Worm (Caenorhabditis elegans) whole organism, young adult: ENCODE data around the gene srw-71.

Experiments used
- F57C9.4 ChIP-seq: sonication (generic microtip); optimal IDR thresholded peaks from 2 replicates; lab custom pipeline; 2017; ENCODE audit warnings: mild to moderate bottlenecking, missing genetic modification characterization, missing compliant biosample characterization
- snpc-4 ChIP-seq, 5 experiments: fragments of 150-350 bp in 1 of 5; sonication (generic microtip) in 4 of 5; optimal IDR thresholded peaks; 2 replicates each; lab custom pipeline; 2014 to 2018; ENCODE audit warnings: missing genetic modification characterization in 5 of 5, missing biosample characterization in 3 of 5, antibody characterized with exemption in 2 of 5, mild to moderate bottlenecking in 2 of 5, missing compliant biosample characterization in 2 of 5, missing genotype in 2 of 5, moderate library complexity in 2 of 5, missing genetic modification reagents in 1 of 5

- TF ChIP-seq snpc-4 (GFP tag; optimal IDR thresholded peaks at IDR 0.05; lab: Kevin White, UChicago) (no peak), snpc-4 (tag; optimal IDR thresholded peaks at IDR 0.05; lab: Kevin White, UChicago) (no peak), F57C9.4 (tag; lab: Kevin White, UChicago) (no peak)
These were observed 4.7 kb upstream of the srw-71 start, which contains the start of the genes ddo-2 and F25E5.8 for ce11 chrV:7435376-7436204.
